Fruit fly (Drosophila melanogaster) whole organism, wandering third instar larva: ENCODE results near the gene ast.

ENCODE experiments used
- Abd-B ChIP-seq: fragments of >200 bp; optimal IDR thresholded peaks from 2 replicates; lab custom pipeline; 2017; ENCODE audit warnings: missing biosample characterization, missing genetic modification characterization
- CG32264 ChIP-seq: fragments of 200-800 bp; sonication (Bioruptor generic); optimal IDR thresholded peaks from 2 replicates; lab custom pipeline; 2016; ENCODE audit warnings: missing biosample characterization, missing genetic modification characterization
- CG9705 ChIP-seq: fragments of 200-800 bp; sonication (Bioruptor generic); optimal IDR thresholded peaks from 2 replicates; lab custom pipeline; 2018; ENCODE audit warnings: missing biosample characterization, mild to moderate bottlenecking, missing genetic modification characterization
- CrebA ChIP-seq: fragments of 200-800 bp; sonication (Bioruptor generic); optimal IDR thresholded peaks from 2 replicates; lab custom pipeline; 2016; ENCODE audit warnings: missing biosample characterization, mild to moderate bottlenecking, missing genetic modification characterization, borderline replicate concordance
- Dfd ChIP-seq: fragments of >200 bp; optimal IDR thresholded peaks from 2 replicates; lab custom pipeline; 2017; ENCODE audit warnings: missing biosample characterization, missing genetic modification characterization
- Dif ChIP-seq: fragments of 200-275, 200-300 bp; sonication (Bioruptor generic); optimal IDR thresholded peaks from 2 replicates; lab custom pipeline; 2018; ENCODE audit warnings: missing biosample characterization, missing genetic modification characterization; ENCODE audit not compliant: partially characterized antibody
- GATAd ChIP-seq: sonication (Bioruptor generic); optimal IDR thresholded peaks from 2 replicates; lab custom pipeline; 2016; ENCODE audit warnings: missing biosample characterization, missing genetic modification characterization
- HLH106 ChIP-seq: fragments of 200-800 bp; optimal IDR thresholded peaks from 3 replicates; lab custom pipeline; 2019; ENCODE audit warnings: missing biosample characterization, mild to moderate bottlenecking, missing genetic modification characterization, moderate library complexity
- Hnf4 ChIP-seq: fragments of 200-800 bp; sonication (Bioruptor generic); optimal IDR thresholded peaks from 2 replicates; lab custom pipeline; 2016; ENCODE audit warnings: missing biosample characterization, mild to moderate bottlenecking, missing genetic modification characterization
- Hr78 ChIP-seq: fragments of >200 bp; optimal IDR thresholded peaks from 2 replicates; lab custom pipeline; 2017; ENCODE audit warnings: missing biosample characterization, missing genetic modification characterization
- Hr83 ChIP-seq: fragments of 200-300 bp; sonication (Bioruptor generic); optimal IDR thresholded peaks from 2 replicates; lab custom pipeline; 2016; ENCODE audit warnings: missing biosample characterization, mild to moderate bottlenecking, missing genetic modification characterization, moderate library complexity; ENCODE audit not compliant: poor library complexity, severe bottlenecking
- Jra ChIP-seq: sonication (Bioruptor generic); optimal IDR thresholded peaks from 2 replicates; lab custom pipeline; 2016; ENCODE audit warnings: missing biosample characterization, missing genetic modification characterization
- Mio ChIP-seq: sonication (Bioruptor generic); optimal IDR thresholded peaks from 2 replicates; lab custom pipeline; 2016; ENCODE audit warnings: missing biosample characterization, missing genetic modification characterization
- Myc ChIP-seq: fragments of >200 bp; optimal IDR thresholded peaks from 2 replicates; lab custom pipeline; 2017
- N ChIP-seq: fragments of >200 bp; optimal IDR thresholded peaks from 2 replicates; lab custom pipeline; 2018; ENCODE audit warnings: missing biosample characterization, missing external identifiers, missing genetic modification characterization
- OdsH ChIP-seq: fragments of 200-800 bp; sonication (Bioruptor generic); optimal IDR thresholded peaks from 2 replicates; lab custom pipeline; 2016; ENCODE audit warnings: missing biosample characterization, mild to moderate bottlenecking, missing genetic modification characterization
- Rel ChIP-seq, 2 experiments: fragments of 200-800 bp; sonication (Bioruptor generic) in 1 of 2; optimal IDR thresholded peaks; 2 replicates in 1 of 2; 3 replicates in 1 of 2; lab custom pipeline; 2016 to 2019; ENCODE audit warnings: mild to moderate bottlenecking in 2 of 2, missing biosample characterization in 2 of 2, missing genetic modification characterization in 2 of 2, moderate library complexity in 1 of 2
- Sp1 ChIP-seq: fragments of 200-800 bp; sonication (Bioruptor generic); optimal IDR thresholded peaks from 3 replicates; lab custom pipeline; 2019; ENCODE audit warnings: missing biosample characterization, mild to moderate bottlenecking, missing genetic modification characterization, moderate library complexity
- br ChIP-seq: fragments of 200-800 bp; sonication (Bioruptor generic); optimal IDR thresholded peaks from 2 replicates; lab custom pipeline; 2016; ENCODE audit warnings: missing biosample characterization, missing genetic modification characterization
- brk ChIP-seq: fragments of 200-800 bp; sonication (Bioruptor generic); optimal IDR thresholded peaks from 2 replicates; lab custom pipeline; 2016; ENCODE audit warnings: missing biosample characterization, mild to moderate bottlenecking, missing genetic modification characterization
- dl ChIP-seq, 2 experiments: fragments of 175-275, 200-275 bp in 1 of 2; fragments of 200-275 bp in 1 of 2; sonication (Bioruptor generic); optimal IDR thresholded peaks; lab custom pipeline; 2018; ENCODE audit warnings: mild to moderate bottlenecking in 2 of 2, missing biosample characterization in 2 of 2, missing genetic modification characterization in 2 of 2, moderate library complexity in 2 of 2; ENCODE audit not compliant: partially characterized antibody in 2 of 2, insufficient read depth in 1 of 2
- dmrt93B ChIP-seq: fragments of 200-800 bp; sonication (Bioruptor generic); optimal IDR thresholded peaks from 2 replicates; lab custom pipeline; 2018; ENCODE audit warnings: missing biosample characterization, mild to moderate bottlenecking, missing genetic modification characterization
- dsf ChIP-seq: sonication (Bioruptor generic); optimal IDR thresholded peaks from 2 replicates; lab custom pipeline; 2016; ENCODE audit warnings: missing biosample characterization, missing genetic modification characterization, borderline replicate concordance
- ey ChIP-seq: fragments of 200-800 bp; sonication (Bioruptor generic); optimal IDR thresholded peaks from 2 replicates; lab custom pipeline; 2016; ENCODE audit warnings: missing biosample characterization, missing genetic modification characterization
- foxo ChIP-seq, 2 experiments: fragments of 200-800 bp; sonication (Bioruptor generic); optimal IDR thresholded peaks; 2 replicates in 1 of 2; 3 replicates in 1 of 2; lab custom pipeline; 2016 to 2017; ENCODE audit warnings: missing biosample characterization in 2 of 2, missing genetic modification characterization in 2 of 2
- fru ChIP-seq: fragments of 200-800 bp; sonication (Bioruptor generic); optimal IDR thresholded peaks from 3 replicates; lab custom pipeline; 2016; ENCODE audit warnings: missing biosample characterization, mild to moderate bottlenecking, missing genetic modification characterization
- h ChIP-seq: fragments of 200-800 bp; sonication (Bioruptor generic); optimal IDR thresholded peaks from 3 replicates; lab custom pipeline; 2016; ENCODE audit warnings: missing biosample characterization, mild to moderate bottlenecking, missing genetic modification characterization
- jim ChIP-seq: fragments of 175-275, 200-325 bp; sonication (Bioruptor generic); optimal IDR thresholded peaks from 2 replicates; lab custom pipeline; 2016; ENCODE audit warnings: missing biosample characterization, mild to moderate bottlenecking, missing genetic modification characterization
- lola ChIP-seq: fragments of >200 bp; optimal IDR thresholded peaks from 2 replicates; lab custom pipeline; 2017; ENCODE audit warnings: missing biosample characterization, missing genetic modification characterization
- pan ChIP-seq: fragments of >200 bp; optimal IDR thresholded peaks from 2 replicates; lab custom pipeline; 2017
- psq ChIP-seq: fragments of 200-800 bp; sonication (Bioruptor generic); optimal IDR thresholded peaks from 3 replicates; lab custom pipeline; 2017; ENCODE audit warnings: missing biosample characterization, mild to moderate bottlenecking, missing genetic modification characterization, moderate library complexity
- rgr ChIP-seq: fragments of 200-800 bp; sonication (Bioruptor generic); optimal IDR thresholded peaks from 3 replicates; lab custom pipeline; 2016; ENCODE audit warnings: missing biosample characterization, mild to moderate bottlenecking, missing genetic modification characterization
- sage ChIP-seq: fragments of 200-800 bp; sonication (Bioruptor generic); optimal IDR thresholded peaks from 2 replicates; lab custom pipeline; 2016; ENCODE audit warnings: missing biosample characterization, mild to moderate bottlenecking, missing genetic modification characterization
- sv ChIP-seq: fragments of 200-800 bp; sonication (Bioruptor generic); optimal IDR thresholded peaks from 3 replicates; lab custom pipeline; 2016; ENCODE audit warnings: missing biosample characterization, missing genetic modification characterization
- tai ChIP-seq: sonication (Bioruptor generic); optimal IDR thresholded peaks from 2 replicates; lab custom pipeline; 2016; ENCODE audit warnings: missing biosample characterization, missing genetic modification characterization
- usp ChIP-seq: fragments of >200 bp; optimal IDR thresholded peaks from 2 replicates; lab custom pipeline; 2017; ENCODE audit warnings: missing biosample characterization, missing genetic modification characterization
- woc ChIP-seq: sonication (Bioruptor generic); optimal IDR thresholded peaks from 2 replicates; lab custom pipeline; 2016; ENCODE audit warnings: missing biosample characterization, mild to moderate bottlenecking, missing genetic modification characterization

The ast gene

DNA sequence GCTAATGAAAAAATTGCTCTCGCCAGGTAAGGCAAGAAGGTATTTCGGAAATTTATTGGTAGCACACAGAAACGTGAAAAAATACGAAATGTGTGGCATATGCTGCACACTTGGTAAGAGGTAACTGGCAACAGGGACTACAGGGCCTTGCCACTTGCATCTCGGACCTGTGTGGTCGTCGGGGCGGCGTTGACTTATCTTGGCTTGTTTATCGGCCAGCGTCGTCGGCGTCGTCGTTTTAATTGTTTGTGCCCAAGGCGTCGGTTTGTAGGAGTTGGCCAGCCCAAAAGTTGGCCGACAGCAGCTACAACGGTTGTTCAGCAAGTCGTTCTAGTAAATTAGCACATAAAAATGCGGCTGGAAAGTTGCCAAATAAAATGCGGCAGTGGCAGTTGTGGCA, 11.4 kb upstream of the ast start:
- no peak for TF ChIP-seq br
- no peak for TF ChIP-seq sage
- no peak for TF ChIP-seq dmrt93B (GFP tag; lab: Kevin White, UChicago)
- no peak for TF ChIP-seq GATAd (GFP tag; lab: Kevin White, UChicago)
- TF ChIP-seq CG9705 (GFP tag; lab: Kevin White, UChicago): no peak
- no peak for TF ChIP-seq dsf (GFP tag; lab: Kevin White, UChicago)
- TF ChIP-seq CG32264 (GFP tag; lab: Kevin White, UChicago): no peak

DNA sequence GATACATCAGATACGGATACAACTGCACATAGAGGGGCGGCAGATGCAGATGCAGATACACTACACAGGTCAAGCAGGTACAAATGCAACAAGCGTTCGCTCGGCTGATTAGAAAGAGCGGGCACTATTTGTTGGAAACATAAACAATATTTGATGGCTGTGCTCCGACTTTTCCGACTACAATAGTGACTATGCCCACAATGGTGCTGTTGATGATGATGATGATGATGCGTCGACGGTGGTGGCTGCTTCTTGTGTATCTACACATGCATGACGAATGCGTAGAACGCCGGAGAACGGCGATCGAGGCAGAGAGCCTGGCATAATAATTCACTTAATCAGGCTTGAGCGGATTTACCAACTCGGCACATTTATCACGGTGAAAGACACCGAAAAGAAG, 9.7 kb upstream of the ast start:
- TF ChIP-seq dsf (GFP tag; lab: Kevin White, UChicago): no peak
- no peak for TF ChIP-seq HLH106
- TF ChIP-seq rgr (GFP tag; lab: Kevin White, UChicago): no peak
- TF ChIP-seq GATAd (GFP tag; lab: Kevin White, UChicago): no peak
- no peak for TF ChIP-seq Dfd
- TF ChIP-seq Mio (GFP tag; lab: Kevin White, UChicago): no peak
- TF ChIP-seq ey: no peak
- TF ChIP-seq h (GFP tag; lab: Kevin White, UChicago): no peak
- TF ChIP-seq sage: no peak
- no peak for TF ChIP-seq Hnf4 (GFP tag; lab: Kevin White, UChicago)
- no peak for TF ChIP-seq jim
- no peak for TF ChIP-seq tai (GFP tag; lab: Kevin White, UChicago)
- TF ChIP-seq usp (GFP tag; lab: Kevin White, UChicago): no peak
- no peak for TF ChIP-seq br

DNA sequence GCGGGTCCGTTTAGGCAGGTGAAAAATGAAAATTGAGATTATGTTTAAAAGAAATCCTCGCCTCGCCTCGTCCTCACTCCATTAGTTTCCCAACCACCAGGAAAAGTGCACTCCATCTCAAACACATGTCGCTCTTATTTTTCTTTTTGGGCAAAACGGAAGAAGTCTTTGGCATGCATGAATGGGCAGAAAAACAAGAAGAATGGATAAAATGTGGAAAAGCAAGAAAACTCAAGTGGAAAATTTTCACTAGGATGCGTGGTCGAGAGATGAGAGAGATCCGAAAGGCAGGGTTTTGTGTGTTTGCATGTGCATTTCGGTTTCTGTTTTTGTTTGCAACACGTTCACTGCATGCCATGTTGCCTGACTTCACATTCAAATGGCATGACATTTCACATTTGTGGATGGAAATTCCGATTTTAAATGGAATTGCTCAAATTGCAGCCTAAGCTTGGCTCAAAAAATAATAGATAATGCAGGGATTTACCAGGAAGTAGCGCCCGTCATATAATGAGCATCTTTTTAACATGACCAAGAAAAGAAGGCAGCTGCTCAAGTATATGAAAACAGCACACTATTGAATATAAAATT, 9.1 kb upstream of the ast start:
- TF ChIP-seq Hr83 (GFP tag; lab: Kevin White, UChicago) (no peak), Myc (lab: Kevin White, UChicago) (no peak), Sp1 (GFP tag; lab: Kevin White, UChicago) (no peak), Dif (GFP tag; lab: Kevin White, UChicago) (no peak), lola (GFP tag; lab: Kevin White, UChicago) (no peak), Jra (no peak), Mio (GFP tag; lab: Kevin White, UChicago) (no peak), brk (no peak), Abd-B (GFP tag; lab: Kevin White, UChicago) (no peak)
- TF ChIP-seq, all 38 proteins: peak for 0

DNA sequence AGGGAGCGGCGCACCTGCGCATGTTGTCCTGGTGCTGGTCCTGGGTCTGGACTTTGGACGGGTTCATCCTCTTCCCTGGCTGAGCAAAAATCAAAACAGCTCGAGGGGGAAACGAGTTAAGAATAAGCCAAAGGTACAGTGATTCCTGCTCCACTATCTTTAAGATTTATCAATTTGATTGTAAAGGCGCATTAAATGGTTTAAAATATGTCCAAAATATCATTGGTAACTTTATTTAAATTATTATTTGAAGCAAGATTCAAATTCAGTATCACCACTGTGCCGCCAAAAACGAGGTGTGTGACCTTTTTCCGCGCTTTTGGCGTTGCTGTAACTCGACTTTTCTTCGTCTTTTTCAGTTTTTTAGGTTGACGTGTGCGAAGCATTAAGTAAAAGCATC, 8.3 kb upstream of the ast start:
- TF ChIP-seq foxo (GFP tag; optimal IDR thresholded peaks at IDR 0.05; lab: Kevin White, UChicago) (peak in 1 of 2 experiments; percentile 7), lola (GFP tag; lab: Kevin White, UChicago) (no peak), HLH106 (no peak), sv (GFP tag; lab: Kevin White, UChicago) (no peak), usp (GFP tag; lab: Kevin White, UChicago) (no peak), CrebA (GFP tag; lab: Kevin White, UChicago) (no peak), rgr (GFP tag; lab: Kevin White, UChicago) (peak; percentile 0), Dfd (no peak), Hr78 (GFP tag; lab: Kevin White, UChicago) (no peak), dsf (GFP tag; lab: Kevin White, UChicago) (no peak), GATAd (GFP tag; lab: Kevin White, UChicago) (no peak), Rel (GFP tag; optimal IDR thresholded peaks at IDR 0.05; lab: Kevin White, UChicago) (no peak), Rel (tag; optimal IDR thresholded peaks at IDR 0.05; lab: Kevin White, UChicago) (no peak), psq (peak; percentile 29), sage (no peak), Myc (lab: Kevin White, UChicago) (no peak), dl (GFP tag; optimal IDR thresholded peaks at IDR 0.05; lab: Kevin White, UChicago; ENCODE audit: insufficient read depth in 1 of 2, partially characterized antibody in 2 of 2) (no peak), Hr83 (GFP tag; lab: Kevin White, UChicago) (no peak), OdsH (GFP tag; lab: Kevin White, UChicago) (no peak), dmrt93B (GFP tag; lab: Kevin White, UChicago) (no peak), fru (GFP tag; lab: Kevin White, UChicago) (peak; percentile 26), tai (GFP tag; lab: Kevin White, UChicago) (no peak), pan (lab: Kevin White, UChicago) (no peak), Jra (no peak), N (GFP tag; lab: Kevin White, UChicago) (no peak), CG9705 (GFP tag; lab: Kevin White, UChicago) (no peak), Hnf4 (GFP tag; lab: Kevin White, UChicago) (peak; percentile 23), CG32264 (GFP tag; lab: Kevin White, UChicago) (no peak), woc (peak; percentile 6), br (peak; percentile 8), Dif (GFP tag; lab: Kevin White, UChicago) (no peak)
